Fruit fly (Drosophila melanogaster): Measurements from ENCODE around the gene CG34313.
A peak's percentile ranks its signal among the peaks of the same experiment; 100 is the strongest.

The CG34313 gene

DNA sequence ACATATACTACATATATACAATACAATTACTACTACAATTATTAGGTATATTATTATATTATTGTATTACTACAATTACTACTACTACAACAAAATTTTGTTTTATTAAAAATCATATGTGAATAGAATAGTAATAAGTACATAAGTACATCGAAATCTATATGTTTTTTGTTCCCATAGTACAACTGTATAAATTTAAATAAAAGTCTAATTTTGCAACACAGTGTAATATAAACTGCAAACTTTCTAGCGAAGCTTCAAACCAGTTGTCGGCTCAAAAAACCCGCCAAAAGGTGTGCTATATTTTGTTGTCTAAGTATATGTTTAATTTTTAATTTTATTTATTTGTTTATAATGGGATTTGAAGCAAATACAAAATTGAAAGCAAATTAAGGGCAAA is 19.8 kb upstream of the CG34313 start:
- TF ChIP-seq noc (tag; optimal IDR thresholded peaks at IDR 0.05): no peak

DNA sequence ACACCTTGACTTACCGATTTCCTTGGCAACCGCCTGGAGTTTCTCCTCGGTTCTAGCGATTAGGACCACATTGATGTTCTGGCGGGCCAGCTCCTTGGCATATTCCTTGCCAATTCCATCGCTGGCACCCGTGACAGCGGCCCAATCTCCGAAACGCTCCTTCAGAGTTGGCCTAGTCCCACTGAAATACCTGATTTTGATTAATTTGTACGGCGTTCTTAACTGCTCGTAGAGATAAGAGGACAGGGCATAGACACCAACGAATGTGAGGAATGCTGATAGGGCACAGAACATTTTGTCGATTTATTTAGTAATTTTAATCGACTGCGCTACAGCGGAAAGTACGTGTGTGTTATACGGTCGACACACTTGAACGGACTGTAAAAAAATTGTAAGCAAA is 18.2 kb upstream of the CG34313 start, which contains the start of gene CG6012:
Gene CG6012 (minus strand): TSS at position 364 of the 400 bp plus-strand sequence.
- no peak for TF ChIP-seq noc (tag; optimal IDR thresholded peaks at IDR 0.05)

DNA sequence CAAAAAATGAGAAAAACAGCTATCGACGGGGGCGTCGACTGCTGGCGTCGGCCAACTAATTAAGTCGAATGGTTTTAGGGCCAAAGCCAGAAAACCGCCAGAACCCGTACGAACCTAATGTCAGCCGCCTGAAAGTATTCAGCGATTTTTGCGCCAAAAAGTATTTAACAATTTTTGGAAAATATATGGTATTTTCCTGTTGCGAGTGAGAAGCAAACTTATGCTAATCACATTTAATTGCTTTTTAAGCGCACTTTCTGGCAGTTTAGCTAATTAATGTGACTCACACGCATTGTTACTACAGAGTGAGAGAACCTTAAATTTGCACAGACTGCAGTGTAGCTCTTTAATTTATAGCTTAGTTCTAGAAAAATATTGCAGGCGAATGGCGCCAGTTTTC is 16.8 kb upstream of the CG34313 start:
- no peak for TF ChIP-seq noc (tag; optimal IDR thresholded peaks at IDR 0.05)

DNA sequence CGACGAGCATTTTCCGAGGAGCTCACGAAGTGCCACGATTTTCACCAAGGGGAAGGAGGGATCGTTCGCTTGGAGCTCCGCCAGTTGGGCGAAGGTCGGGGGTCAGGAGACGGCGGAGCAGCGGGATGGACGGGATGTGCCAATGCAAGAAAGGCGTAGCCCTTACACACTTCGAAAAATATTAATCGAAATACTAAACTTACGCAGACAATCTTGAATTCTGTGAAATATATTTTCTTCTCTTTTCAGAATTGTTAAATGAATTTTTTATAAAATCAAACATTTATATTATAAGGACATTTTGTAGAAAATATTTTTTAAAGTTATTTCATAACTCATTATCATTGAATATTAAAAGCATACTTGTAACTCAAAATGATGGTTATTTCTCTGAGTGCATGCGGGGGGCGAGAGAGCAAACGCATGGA is 10.4 kb upstream of the CG34313 start:
- TF ChIP-seq noc (tag; optimal IDR thresholded peaks at IDR 0.05): no peak

DNA sequence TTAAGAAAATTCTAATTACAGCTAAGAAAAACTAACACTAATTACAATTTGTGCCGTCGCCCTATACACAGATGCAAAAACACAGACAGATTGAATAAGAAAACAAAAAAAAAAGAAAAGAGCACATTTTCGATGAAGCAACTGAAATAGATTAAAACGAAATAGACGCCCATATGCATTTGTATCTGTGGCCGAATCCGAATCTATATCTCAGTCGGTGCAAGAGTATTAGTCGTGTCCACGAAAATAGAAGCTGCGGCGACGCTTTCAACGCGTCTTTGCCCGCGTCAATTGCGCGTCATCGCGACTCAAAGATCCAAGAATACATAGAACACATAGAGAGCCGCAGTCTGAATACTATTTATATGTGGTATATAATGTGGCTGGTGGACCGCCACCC is 4.4 kb upstream of the CG34313 start:
- TF ChIP-seq noc (tag; optimal IDR thresholded peaks at IDR 0.05): no peak

DNA sequence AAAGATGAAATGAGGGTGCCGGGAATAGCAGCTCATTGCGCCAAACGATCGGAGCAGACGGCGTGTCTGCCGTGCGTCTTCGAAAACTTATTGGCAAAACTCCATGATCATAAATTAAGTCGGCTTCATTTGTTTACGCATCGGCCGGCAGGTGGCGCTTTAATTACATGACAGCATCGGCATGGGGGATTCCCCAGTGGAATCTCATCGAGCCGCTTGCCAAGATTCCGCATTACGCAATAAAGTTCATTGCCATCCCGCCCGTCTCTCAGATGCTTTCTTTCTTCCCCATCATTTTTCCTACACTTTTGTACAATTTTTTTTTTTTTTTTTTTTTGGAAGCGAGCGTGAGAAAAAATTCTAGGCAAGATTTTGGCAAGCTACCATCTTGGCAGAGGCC is 2.8 kb upstream of the CG34313 start:
- no peak for TF ChIP-seq noc (tag; optimal IDR thresholded peaks at IDR 0.05)

DNA sequence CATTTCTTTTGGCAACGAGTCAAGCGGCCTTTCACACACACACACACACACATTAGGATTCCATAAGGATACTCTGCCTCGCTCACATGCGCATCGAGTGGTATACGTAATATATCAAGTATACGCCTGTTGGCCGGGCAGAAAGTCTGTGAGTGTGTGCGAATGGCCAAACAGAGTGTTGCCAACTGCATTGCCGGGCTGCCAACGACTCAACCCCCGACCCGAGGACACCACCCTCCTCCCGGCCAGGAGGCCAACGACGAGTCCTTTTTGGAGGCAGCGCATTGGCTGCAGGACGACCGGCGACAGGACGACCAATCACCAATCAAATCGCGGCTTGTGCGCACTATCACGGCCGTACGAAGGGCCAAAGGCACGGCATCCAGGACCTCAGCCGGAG is 1.6 kb upstream of the CG34313 start:
- no peak for TF ChIP-seq noc (tag; optimal IDR thresholded peaks at IDR 0.05)

DNA sequence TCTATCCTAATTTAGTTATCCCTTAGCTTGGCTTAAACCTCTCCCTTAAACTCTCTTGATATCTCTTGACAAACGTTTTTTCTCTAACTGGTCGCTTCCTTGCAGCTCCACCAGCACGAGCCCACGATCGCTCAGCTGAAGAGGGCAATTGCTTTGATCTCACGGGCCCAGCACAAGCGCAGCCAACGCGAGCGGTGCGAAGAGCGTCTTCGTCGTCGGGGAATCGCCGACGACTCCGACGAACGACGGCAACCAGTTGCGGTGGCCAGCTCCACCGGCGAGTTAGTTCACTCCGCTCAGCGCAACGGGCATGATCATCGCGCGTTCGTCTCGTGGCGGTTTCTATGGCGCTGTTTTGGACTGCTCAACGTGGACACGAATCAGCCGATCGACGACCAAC is 1.6 kb downstream of the CG34313 start:
- peak; percentile 5 for TF ChIP-seq noc (tag; optimal IDR thresholded peaks at IDR 0.05)

DNA sequence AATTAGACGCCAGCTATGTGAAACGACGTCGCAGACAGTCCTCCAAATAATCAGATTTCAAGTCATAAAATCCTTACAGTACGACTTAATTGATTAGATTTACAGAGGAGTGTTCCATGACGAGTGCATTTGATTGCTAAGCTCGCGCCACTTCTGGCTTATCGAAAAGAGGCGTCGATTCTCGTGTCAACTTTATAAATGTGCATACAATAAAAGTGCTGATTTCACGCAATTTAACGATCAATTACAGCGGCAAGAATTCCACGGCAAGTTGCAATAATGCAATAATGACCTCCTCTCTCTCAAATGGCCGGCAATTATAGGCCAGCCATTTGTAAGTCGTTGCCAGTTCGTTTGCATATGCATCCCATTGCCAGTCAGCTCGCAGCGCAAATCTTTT is 3.1 kb downstream of the CG34313 start:
- no peak for TF ChIP-seq noc (tag; optimal IDR thresholded peaks at IDR 0.05)

DNA sequence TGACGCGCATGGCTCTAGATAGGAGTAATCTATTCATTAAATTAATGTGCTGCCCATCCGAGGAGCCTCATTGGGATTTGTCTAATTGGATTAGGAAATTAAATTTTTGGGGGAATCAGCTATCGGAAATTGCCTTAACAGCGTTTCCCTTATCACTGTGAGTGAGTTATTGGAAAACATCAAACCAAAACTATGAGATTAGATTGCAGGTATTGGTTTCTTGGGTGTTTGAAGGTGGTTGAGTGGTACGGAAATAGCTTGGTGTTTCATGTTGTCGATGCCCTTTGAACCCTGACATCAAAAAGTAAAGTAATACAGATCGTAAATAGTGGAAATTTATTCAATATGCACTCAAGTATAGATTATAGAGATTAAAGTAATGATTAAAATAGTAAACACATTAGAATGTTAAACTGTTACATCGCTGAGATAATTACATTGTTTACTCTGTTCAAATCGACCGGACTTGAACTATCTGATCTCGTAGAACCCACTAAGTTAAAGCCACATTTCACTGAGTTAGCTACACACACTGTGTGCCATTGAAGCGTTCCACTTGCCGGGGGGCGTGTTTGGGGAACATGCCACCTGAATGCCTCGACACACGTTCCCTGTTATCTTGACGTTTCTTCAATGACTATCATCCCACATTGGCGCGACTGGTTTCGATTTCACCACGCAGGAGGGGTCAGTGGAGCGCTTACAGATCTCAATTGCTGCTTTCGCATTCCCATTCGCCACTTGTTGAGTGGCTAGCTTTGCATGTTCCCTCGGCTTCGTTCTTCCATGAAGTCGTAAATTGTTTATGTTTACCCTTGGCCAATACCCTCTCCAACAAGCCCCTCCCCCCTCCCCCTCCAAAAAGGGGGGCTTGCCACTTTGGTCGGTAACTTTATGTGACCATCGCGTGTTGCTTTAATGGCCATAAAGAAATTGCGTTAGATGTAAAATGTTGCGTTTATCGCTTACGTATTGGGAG is 3.8 kb downstream of the CG34313 start:
- TF ChIP-seq noc (tag; optimal IDR thresholded peaks at IDR 0.05): no peak

DNA sequence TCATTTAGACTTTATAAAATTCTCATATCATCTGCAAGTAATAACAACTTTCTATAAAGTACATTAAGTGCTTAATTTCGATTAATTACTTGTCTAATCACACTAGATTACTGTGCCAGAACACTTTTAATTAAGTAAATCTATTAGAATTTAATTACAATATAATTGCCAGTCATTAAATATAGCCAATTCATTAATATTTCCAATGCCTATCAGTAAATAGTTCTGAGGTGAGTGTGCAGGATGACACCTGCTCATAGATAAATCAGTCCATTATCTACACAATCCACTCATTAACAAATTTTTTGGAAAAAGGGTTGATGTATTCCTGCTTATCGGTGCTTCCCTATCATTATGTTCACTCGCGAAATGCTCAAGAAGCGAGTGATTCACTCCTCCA is 5.4 kb downstream of the CG34313 start:
- TF ChIP-seq noc (tag; optimal IDR thresholded peaks at IDR 0.05): no peak

DNA sequence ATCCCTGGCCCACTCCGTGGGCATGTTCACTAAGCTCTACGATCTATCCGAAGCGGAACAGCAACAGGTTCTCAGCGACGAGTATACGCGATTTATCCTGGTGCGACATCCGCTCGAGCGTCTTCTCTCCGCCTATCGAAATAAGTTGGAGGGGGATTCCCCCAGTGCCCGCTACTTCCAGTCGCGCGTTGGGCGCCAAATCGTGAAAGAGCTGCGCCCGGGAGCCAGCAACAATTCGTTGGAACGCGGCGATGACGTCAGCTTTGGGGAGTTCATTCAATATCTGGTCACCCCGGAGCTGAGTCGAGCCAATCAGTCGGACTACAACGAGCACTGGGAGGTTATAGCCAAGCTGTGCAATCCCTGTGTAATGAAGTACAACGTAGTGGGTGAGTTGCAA is 6.0 kb downstream of the CG34313 start:
- no peak for TF ChIP-seq noc (tag; optimal IDR thresholded peaks at IDR 0.05)

DNA sequence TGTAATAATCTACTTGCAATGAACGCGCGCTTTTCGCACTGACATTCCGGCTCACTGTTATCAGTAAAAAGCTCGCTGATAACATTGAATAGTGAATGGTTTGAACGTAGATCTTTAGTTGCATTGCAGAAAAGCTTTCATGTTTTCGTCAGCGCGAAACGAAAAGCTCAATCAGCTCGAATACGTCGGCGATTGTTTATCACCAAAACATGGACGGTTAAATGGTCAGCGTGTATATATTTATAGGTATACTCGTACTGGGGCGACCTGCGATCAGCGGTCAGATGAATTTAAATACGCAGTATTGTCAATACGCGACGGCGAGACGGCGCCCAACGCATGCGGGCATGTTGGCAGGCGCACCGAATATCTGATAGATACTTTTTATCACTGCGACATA is 7.1 kb downstream of the CG34313 start:
- TF ChIP-seq noc (tag; optimal IDR thresholded peaks at IDR 0.05): peak; percentile 44

DNA sequence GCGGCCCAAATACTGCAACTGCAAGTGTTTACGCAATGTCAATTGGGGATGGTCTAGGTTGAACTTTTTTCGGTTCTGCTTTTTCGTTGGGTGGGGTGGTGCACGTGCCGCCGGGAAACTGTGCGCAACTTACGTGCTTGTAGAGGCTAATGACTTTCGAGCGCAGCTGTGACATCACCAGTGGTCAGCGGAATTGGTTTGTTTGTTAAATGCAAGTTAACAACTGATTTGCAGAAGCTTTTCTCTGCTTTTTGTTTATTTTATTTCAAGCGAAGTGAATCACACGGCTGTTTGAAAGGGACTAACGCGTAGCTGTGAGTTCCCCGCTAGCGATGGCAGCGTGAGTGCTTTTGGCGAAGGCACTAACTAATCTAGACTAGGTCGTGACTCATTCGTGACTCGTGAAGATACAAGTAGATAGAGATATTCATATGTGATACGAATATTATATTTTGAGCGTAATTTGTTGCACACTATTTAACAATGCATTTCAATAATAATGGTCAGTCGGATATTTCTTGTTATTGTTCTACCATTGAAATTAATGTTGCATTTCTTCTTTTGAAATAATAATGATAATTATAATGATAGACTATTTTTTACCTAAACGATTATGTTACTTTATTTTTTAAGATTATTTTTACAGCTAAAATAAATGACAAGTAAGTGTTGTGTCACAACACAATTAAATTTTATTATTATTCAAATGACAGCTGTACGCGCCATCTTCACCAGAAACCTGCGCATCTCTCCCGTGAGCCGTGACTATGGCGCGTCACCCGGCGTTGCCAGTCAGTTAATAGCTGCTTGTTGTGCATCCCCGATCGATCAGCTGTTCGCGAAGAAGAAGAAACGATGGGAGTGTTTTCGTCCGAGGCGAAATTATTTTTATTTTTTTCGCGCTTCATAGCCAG is 8.6 kb downstream of the CG34313 start, which contains the start of the genes osi and tweek:
Gene osi (minus strand): TSS at position 307 of the 914 bp plus-strand sequence.
Gene tweek (plus strand): TSS at position 831 of the 914 bp plus-strand sequence.
- peak; percentile 53 for TF ChIP-seq noc (tag; optimal IDR thresholded peaks at IDR 0.05)

DNA sequence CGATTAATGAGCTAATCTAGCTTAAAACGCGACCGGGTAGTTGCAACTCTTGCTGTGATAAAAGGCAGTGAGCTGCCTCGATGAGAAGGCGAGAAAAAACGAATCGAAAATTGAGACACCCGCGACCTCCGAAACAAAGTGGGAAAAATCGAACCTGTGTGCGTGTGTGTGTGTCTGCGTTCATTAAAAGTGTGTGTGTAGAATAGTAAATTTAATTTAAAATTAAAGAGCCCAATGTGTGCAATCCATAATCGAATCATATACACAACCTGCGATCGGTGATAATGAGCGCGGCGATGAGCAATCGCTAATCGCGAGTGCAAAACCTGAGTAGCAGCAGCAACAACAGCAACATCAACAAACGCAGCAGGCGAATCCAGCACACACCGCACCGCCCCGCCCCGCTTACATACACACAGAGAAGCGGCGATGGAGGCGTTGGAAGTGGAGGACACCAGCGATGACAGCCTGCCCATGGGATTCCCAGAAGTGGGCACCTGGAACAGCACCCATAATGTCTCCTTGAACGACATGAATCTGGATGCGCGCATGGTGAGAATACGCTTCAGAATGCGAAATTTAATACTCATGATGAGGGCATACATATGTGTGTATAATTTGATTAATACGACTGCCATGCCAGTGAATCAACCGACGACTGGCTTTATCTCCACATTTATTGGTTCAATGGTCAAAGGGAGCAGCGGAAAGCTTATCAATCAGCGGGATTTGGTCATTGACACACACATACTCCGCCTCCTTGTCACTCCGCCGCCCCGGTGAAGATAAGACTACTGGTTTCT is 9.5 kb downstream of the CG34313 start:
- peak; percentile 51 for TF ChIP-seq noc (tag; optimal IDR thresholded peaks at IDR 0.05)
